Worm (Caenorhabditis elegans) whole organism, mixed stage, embryonic: ENCODE data around the gene C11H1.5.

Source experiments
- ces-1 ChIP-seq: fragments of 150-350 bp; optimal IDR thresholded peaks from 2 replicates; lab custom pipeline; 2014; ENCODE audit warnings: missing biosample characterization, missing genetic modification reagents, missing genetic modification characterization
- nhr-12 ChIP-seq: fragments of 150-350 bp; optimal IDR thresholded peaks from 2 replicates; lab custom pipeline; 2014; ENCODE audit warnings: missing biosample characterization, missing genetic modification characterization
- nhr-2 ChIP-seq: fragments of 150-350 bp; optimal IDR thresholded peaks from 2 replicates; lab custom pipeline; 2014; ENCODE audit warnings: missing biosample characterization, missing genetic modification characterization
- nhr-237 ChIP-seq: fragments of 150-350 bp; optimal IDR thresholded peaks from 2 replicates; lab custom pipeline; 2014; ENCODE audit warnings: missing biosample characterization, missing genetic modification characterization
- pha-4 ChIP-seq: fragments of 150-350 bp; optimal IDR thresholded peaks from 2 replicates; lab custom pipeline; 2018; ENCODE audit warnings: missing biosample characterization, missing genetic modification reagents, missing genetic modification characterization
- snpc-4 ChIP-seq: fragments of 150-350 bp; optimal IDR thresholded peaks from 2 replicates; lab custom pipeline; 2014; ENCODE audit warnings: missing biosample characterization, missing genetic modification characterization
- sptf-1 ChIP-seq: sonication (generic microtip); optimal IDR thresholded peaks from 2 replicates; lab custom pipeline; 2017; ENCODE audit warnings: mild to moderate bottlenecking, missing genetic modification characterization, moderate library complexity, missing compliant biosample characterization
- unc-62 ChIP-seq: fragments of 150-350 bp; optimal IDR thresholded peaks from 2 replicates; lab custom pipeline; 2014; ENCODE audit warnings: missing biosample characterization, missing genetic modification reagents, missing genetic modification characterization
- ztf-11 ChIP-seq: fragments of 150-350 bp; optimal IDR thresholded peaks from 2 replicates; lab custom pipeline; 2014; ENCODE audit warnings: missing biosample characterization, missing genetic modification characterization

DNA sequence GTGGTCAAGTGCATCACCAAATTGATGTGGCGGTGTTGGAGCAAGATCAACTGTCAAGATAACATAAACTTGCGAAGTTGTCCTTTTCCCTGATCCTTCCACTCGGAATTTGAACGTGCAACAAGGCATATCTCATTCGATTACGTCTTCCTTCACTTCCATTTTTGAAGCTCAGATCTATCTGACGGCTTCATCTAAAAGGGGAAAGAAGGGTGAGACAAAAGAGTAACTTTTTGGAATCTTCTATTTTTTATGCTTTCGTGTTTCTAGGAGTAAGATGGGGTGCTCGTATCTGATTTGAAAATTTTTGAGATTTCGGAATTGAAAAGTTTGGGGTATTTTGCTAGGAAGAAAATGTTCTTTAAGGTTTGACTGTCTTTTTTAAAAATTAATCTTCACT lies 35.8 kb downstream of the C11H1.5 start:
- TF ChIP-seq pha-4 (tag; lab: Kevin White, UChicago) (no peak), snpc-4 (no peak), nhr-12 (tag; lab: Kevin White, UChicago) (no peak), ces-1 (no peak), unc-62 (GFP tag; lab: Kevin White, UChicago) (no peak), nhr-2 (tag; lab: Kevin White, UChicago) (no peak), sptf-1 (tag; lab: Kevin White, UChicago) (no peak), ztf-11 (tag; lab: Kevin White, UChicago) (no peak), nhr-237 (tag; lab: Kevin White, UChicago) (no peak)
